Worm (Caenorhabditis elegans) whole organism, late embryonic: Measurements from ENCODE around the gene T05E12.9.

Source experiments
- F13H6.1 ChIP-seq: sonication (generic microtip); optimal IDR thresholded peaks from 2 replicates; lab custom pipeline; 2016; ENCODE audit warnings: missing genetic modification characterization, missing compliant biosample characterization
- K02D7.2 ChIP-seq: sonication (generic microtip); optimal IDR thresholded peaks from 2 replicates; lab custom pipeline; 2017; ENCODE audit warnings: mild to moderate bottlenecking, missing genetic modification characterization, missing compliant biosample characterization
- T23F11.4 ChIP-seq: fragments of 200-800 bp; sonication (Bioruptor generic); optimal IDR thresholded peaks from 2 replicates; lab custom pipeline; 2018; ENCODE audit warnings: mild to moderate bottlenecking, missing genetic modification characterization, missing compliant biosample characterization
- Y22D7AL.16 ChIP-seq: sonication (generic microtip); optimal IDR thresholded peaks from 2 replicates; lab custom pipeline; 2016; ENCODE audit warnings: missing genetic modification characterization, missing compliant biosample characterization
- ahr-1 ChIP-seq: sonication (generic microtip); optimal IDR thresholded peaks from 2 replicates; lab custom pipeline; 2016; ENCODE audit warnings: missing genetic modification characterization, missing compliant biosample characterization
- ama-1 ChIP-seq: fragments of 150-350 bp; optimal IDR thresholded peaks from 2 replicates; lab custom pipeline; 2014
- ceh-18 ChIP-seq: sonication (generic microtip); optimal IDR thresholded peaks from 2 replicates; lab custom pipeline; 2016; ENCODE audit warnings: missing genetic modification characterization, missing compliant biosample characterization
- ceh-24 ChIP-seq: sonication (generic microtip); optimal IDR thresholded peaks from 2 replicates; lab custom pipeline; 2016; ENCODE audit warnings: mild to moderate bottlenecking, missing genetic modification characterization, missing compliant biosample characterization
- ceh-30 ChIP-seq: fragments of 150-350 bp; optimal IDR thresholded peaks from 2 replicates; lab custom pipeline; 2014; ENCODE audit warnings: missing biosample characterization, missing genetic modification characterization
- ceh-34 ChIP-seq: sonication (generic microtip); optimal IDR thresholded peaks from 2 replicates; lab custom pipeline; 2016; ENCODE audit warnings: mild to moderate bottlenecking, missing genetic modification characterization, missing compliant biosample characterization
- ceh-48 ChIP-seq: sonication (generic microtip); optimal IDR thresholded peaks from 2 replicates; lab custom pipeline; 2016; ENCODE audit warnings: missing genetic modification characterization, inconsistent platforms, missing compliant biosample characterization
- dve-1 ChIP-seq: sonication (generic microtip); optimal IDR thresholded peaks from 2 replicates; lab custom pipeline; 2017; ENCODE audit warnings: antibody characterized with exemption, mild to moderate bottlenecking, missing genetic modification characterization, missing compliant biosample characterization
- elt-2 ChIP-seq: sonication (generic microtip); optimal IDR thresholded peaks from 2 replicates; lab custom pipeline; 2016; ENCODE audit warnings: missing genetic modification reagents, missing genetic modification characterization, missing compliant biosample characterization
- ets-4 ChIP-seq: sonication (generic microtip); optimal IDR thresholded peaks from 2 replicates; lab custom pipeline; 2016; ENCODE audit warnings: missing genetic modification characterization, missing compliant biosample characterization
- fax-1 ChIP-seq: sonication (generic microtip); optimal IDR thresholded peaks from 2 replicates; lab custom pipeline; 2016; ENCODE audit warnings: missing genotype, missing genetic modification characterization, missing compliant biosample characterization
- fkh-10 ChIP-seq: fragments of 150-350 bp; optimal IDR thresholded peaks from 2 replicates; lab custom pipeline; 2014; ENCODE audit warnings: missing biosample characterization, missing genetic modification reagents, missing genetic modification characterization
- fkh-6 ChIP-seq: sonication (generic microtip); optimal IDR thresholded peaks from 2 replicates; lab custom pipeline; 2016; ENCODE audit warnings: missing genetic modification characterization, missing compliant biosample characterization
- gmeb-2 ChIP-seq: sonication (generic microtip); optimal IDR thresholded peaks from 2 replicates; lab custom pipeline; 2016; ENCODE audit warnings: missing genetic modification characterization, inconsistent platforms, missing compliant biosample characterization
- hlh-30 ChIP-seq: sonication (generic microtip); optimal IDR thresholded peaks from 2 replicates; lab custom pipeline; 2017; ENCODE audit warnings: antibody characterized with exemption, missing genetic modification characterization, missing compliant biosample characterization; ENCODE audit not compliant: insufficient read depth
- hlh-6 ChIP-seq: sonication (generic microtip); optimal IDR thresholded peaks from 2 replicates; lab custom pipeline; 2016; ENCODE audit warnings: missing genotype, missing genetic modification characterization, missing compliant biosample characterization
- lim-6 ChIP-seq: sonication (generic microtip); optimal IDR thresholded peaks from 2 replicates; lab custom pipeline; 2016; ENCODE audit warnings: missing genetic modification characterization, missing compliant biosample characterization
- lin-11 ChIP-seq: fragments of 200-800 bp; sonication (Bioruptor generic); optimal IDR thresholded peaks from 2 replicates; lab custom pipeline; 2018; ENCODE audit warnings: mild to moderate bottlenecking, missing genetic modification characterization, missing compliant biosample characterization
- madf-2 ChIP-seq: sonication (generic microtip); optimal IDR thresholded peaks from 2 replicates; lab custom pipeline; 2017; ENCODE audit warnings: missing genetic modification characterization, missing compliant biosample characterization
- mec-3 ChIP-seq: sonication (generic microtip); optimal IDR thresholded peaks from 2 replicates; lab custom pipeline; 2016; ENCODE audit warnings: borderline replicate concordance, missing genetic modification characterization, missing compliant biosample characterization
- nhr-11 ChIP-seq: fragments of 150-350 bp; optimal IDR thresholded peaks from 2 replicates; lab custom pipeline; 2014; ENCODE audit warnings: missing biosample characterization, missing genetic modification characterization
- nhr-232 ChIP-seq: sonication (generic microtip); optimal IDR thresholded peaks from 2 replicates; lab custom pipeline; 2016; ENCODE audit warnings: missing genetic modification characterization, missing compliant biosample characterization
- npax-4 ChIP-seq: sonication (generic microtip); optimal IDR thresholded peaks from 2 replicates; lab custom pipeline; 2016; ENCODE audit warnings: missing genetic modification characterization, missing compliant biosample characterization
- pax-1 ChIP-seq: fragments of 150-350 bp; optimal IDR thresholded peaks from 2 replicates; lab custom pipeline; 2014; ENCODE audit warnings: missing biosample characterization, missing genetic modification characterization
- pqm-1 ChIP-seq: sonication (generic microtip); optimal IDR thresholded peaks from 2 replicates; lab custom pipeline; 2016; ENCODE audit warnings: missing genetic modification characterization, missing compliant biosample characterization
- pros-1 ChIP-seq: fragments of 150-350 bp; optimal IDR thresholded peaks from 2 replicates; lab custom pipeline; 2014; ENCODE audit warnings: missing biosample characterization, missing genetic modification reagents, missing genetic modification characterization
- sdc-2 ChIP-seq: sonication (generic microtip); optimal IDR thresholded peaks from 2 replicates; lab custom pipeline; 2016; ENCODE audit warnings: missing genotype, missing genetic modification characterization, missing compliant biosample characterization
- tbx-7 ChIP-seq: sonication (generic microtip); optimal IDR thresholded peaks from 2 replicates; lab custom pipeline; 2016; ENCODE audit warnings: missing genotype, missing genetic modification characterization, missing compliant biosample characterization
- unc-3 ChIP-seq, 2 experiments: fragments of 200-800 bp in 1 of 2; sonication (Bioruptor generic) in 1 of 2; sonication (generic microtip) in 1 of 2; conservative IDR thresholded peaks in 1 of 2; optimal IDR thresholded peaks in 1 of 2; 2 replicates each; pipeline versions ENCODE4 v1.3.6 to Lab custom; 2016 to 2022; ENCODE audit warnings: missing compliant biosample characterization in 2 of 2, missing genetic modification characterization in 2 of 2, missing genetic modification reagents in 1 of 2
- unc-42 ChIP-seq: sonication (generic microtip); optimal IDR thresholded peaks from 2 replicates; lab custom pipeline; 2016; ENCODE audit warnings: missing genotype, missing genetic modification characterization, missing compliant biosample characterization
- unc-86 ChIP-seq: sonication (generic microtip); optimal IDR thresholded peaks from 2 replicates; lab custom pipeline; 2016; ENCODE audit warnings: missing genetic modification characterization, missing compliant biosample characterization

The T05E12.9 gene

DNA sequence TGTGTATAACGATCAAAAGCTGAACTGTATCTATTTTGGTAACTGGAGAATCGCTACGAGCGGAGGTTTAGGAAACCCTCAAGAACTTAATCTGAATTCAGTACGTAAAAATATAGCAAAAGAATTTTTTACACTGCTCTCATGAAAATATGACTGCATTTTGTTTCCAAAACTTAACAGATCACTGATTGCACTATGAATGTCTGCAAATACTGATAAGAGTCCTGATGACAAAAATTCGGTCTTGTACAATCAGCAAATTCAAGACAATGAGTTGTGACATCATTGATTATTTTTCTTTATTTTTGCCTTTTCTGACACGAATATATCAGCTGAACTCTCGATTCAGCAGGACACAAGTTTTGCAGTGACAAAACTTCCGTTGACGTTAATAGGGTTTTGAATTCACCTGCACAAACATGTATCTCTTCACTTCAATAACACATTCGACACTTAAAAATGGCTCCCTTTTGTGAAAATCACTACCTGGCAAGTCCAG lies 7.4 kb upstream of the T05E12.9 start, which contains the start of gene srh-237:
srh-237 (plus strand) TSS at position 449 of the 499 bp plus-strand sequence.
- TF ChIP-seq fkh-6 (tag; lab: Kevin White, UChicago), result no peak

DNA sequence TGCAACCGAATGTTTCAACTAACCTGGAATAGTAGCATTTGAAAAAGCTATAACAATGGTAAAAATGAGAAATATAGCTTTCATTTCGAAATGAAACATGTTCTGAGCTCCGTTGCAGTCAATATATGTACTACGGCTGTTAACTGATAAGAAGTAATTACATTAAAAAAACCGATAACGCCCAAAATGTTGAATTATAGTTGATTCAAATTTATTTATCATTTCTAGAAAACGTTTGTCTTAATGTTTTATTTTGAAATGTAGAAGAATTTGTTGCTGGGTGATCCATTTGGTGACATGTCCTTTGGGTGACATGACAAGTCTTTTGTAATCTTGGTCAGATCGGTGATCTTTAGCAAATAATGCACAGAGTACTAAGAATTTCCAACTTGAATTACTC lies 6.7 kb upstream of the T05E12.9 start, which contains the start of gene T05E12.6:
T05E12.6 (minus strand) TSS at position 101 of the 400 bp plus-strand sequence.
- no peak for TF ChIP-seq ama-1 (lab: Kevin White, UChicago)
- TF ChIP-seq ceh-34, result no peak
- TF ChIP-seq T23F11.4, result no peak
- TF ChIP-seq lim-6 (tag; lab: Kevin White, UChicago), result no peak
- no peak for TF ChIP-seq lin-11
- no peak for TF ChIP-seq unc-42
- no peak for TF ChIP-seq nhr-232
- TF ChIP-seq unc-86 (tag; lab: Kevin White, UChicago), result no peak
- TF ChIP-seq K02D7.2 (tag; lab: Kevin White, UChicago), result no peak
- TF ChIP-seq pqm-1, result no peak
- no peak for TF ChIP-seq pros-1 (tag; lab: Kevin White, UChicago)
- TF ChIP-seq ceh-24 (tag; lab: Kevin White, UChicago), result no peak
- TF ChIP-seq madf-2, result no peak
- no peak for TF ChIP-seq npax-4 (tag; lab: Kevin White, UChicago)
- no peak for TF ChIP-seq sdc-2 (tag; lab: Kevin White, UChicago)
- no peak for TF ChIP-seq ceh-48 (tag; lab: Kevin White, UChicago)
- no peak for TF ChIP-seq pax-1 (tag; lab: Kevin White, UChicago)
- TF ChIP-seq fax-1 (tag; lab: Kevin White, UChicago), result no peak

DNA sequence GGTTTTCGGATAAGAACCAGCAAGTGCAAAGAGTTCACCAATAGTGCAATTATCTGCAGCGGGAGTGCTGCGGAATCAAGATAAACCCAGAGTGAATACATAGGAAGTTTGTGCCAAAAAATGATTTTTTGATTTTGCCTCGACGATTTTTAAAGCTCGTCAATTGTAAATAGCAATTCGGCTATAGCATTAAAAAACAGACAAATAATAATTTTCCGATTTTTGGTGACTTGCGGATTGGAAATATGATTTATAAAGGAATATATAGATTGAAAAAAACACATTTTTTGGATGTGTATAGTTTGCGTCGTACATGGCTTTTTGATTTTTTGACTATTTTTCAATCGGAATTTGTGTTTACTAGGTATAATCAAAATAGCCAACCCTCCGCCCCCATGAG lies 2.8 kb downstream of the T05E12.9 start, which contains the start of gene srw-20:
srw-20 (minus strand) TSS at position 101 of the 400 bp plus-strand sequence.
- TF ChIP-seq ahr-1 (tag; lab: Kevin White, UChicago) (no peak), lim-6 (tag; lab: Kevin White, UChicago) (no peak), hlh-30 (tag; lab: Kevin White, UChicago) (no peak), fkh-6 (tag; lab: Kevin White, UChicago) (no peak), ceh-30 (tag; lab: Kevin White, UChicago) (no peak), unc-3 (GFP tag; conservative IDR thresholded peaks at IDR 0.05; lab: Robert Waterston, UW) (no peak), unc-3 (tag; optimal IDR thresholded peaks at IDR 0.05; lab: Kevin White, UChicago) (no peak), tbx-7 (tag; lab: Kevin White, UChicago) (no peak), dve-1 (tag; lab: Kevin White, UChicago) (no peak), F13H6.1 (no peak), ceh-48 (tag; lab: Kevin White, UChicago) (no peak), mec-3 (no peak), ama-1 (lab: Kevin White, UChicago) (no peak)

DNA sequence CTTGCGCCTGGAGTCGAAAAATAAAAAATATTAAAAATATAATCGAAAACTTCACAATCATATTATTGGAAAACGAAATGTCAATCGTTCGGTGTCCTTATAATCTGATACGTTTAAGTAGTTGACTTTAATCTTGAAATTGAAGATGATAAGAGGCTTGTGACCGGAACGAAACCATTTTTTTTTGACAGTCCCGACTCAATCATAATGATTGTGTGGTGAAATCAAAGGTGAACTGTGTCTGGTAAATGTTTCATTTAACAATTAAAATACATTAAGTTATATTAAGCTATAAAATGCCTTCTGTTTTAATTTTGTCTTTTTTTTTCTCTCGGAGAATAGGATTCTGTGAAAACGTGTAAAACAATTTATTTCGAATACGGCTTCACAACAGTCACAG lies 4.7 kb downstream of the T05E12.9 start, which contains the start of gene T05E12.3:
T05E12.3 (minus strand) TSS at position 101 of the 400 bp plus-strand sequence.
- TF ChIP-seq hlh-6 (tag; lab: Kevin White, UChicago) (no peak), elt-2 (no peak), ceh-18 (tag; lab: Kevin White, UChicago) (no peak), tbx-7 (tag; lab: Kevin White, UChicago) (no peak), unc-86 (tag; lab: Kevin White, UChicago) (no peak), ets-4 (tag; lab: Kevin White, UChicago) (no peak), Y22D7AL.16 (tag; lab: Kevin White, UChicago) (no peak), ahr-1 (tag; lab: Kevin White, UChicago) (no peak), lin-11 (no peak), unc-42 (no peak), unc-3 (GFP tag; conservative IDR thresholded peaks at IDR 0.05; lab: Robert Waterston, UW) (no peak), unc-3 (tag; optimal IDR thresholded peaks at IDR 0.05; lab: Kevin White, UChicago) (no peak), fkh-10 (no peak), nhr-11 (tag; lab: Kevin White, UChicago) (no peak), gmeb-2 (no peak), K02D7.2 (tag; lab: Kevin White, UChicago) (no peak)
